Worm (Caenorhabditis elegans) whole organism, L1 larva: ENCODE results near the gene pals-22.

Source experiments
- C04F5.9 ChIP-seq: sonication (generic microtip); optimal IDR thresholded peaks from 2 replicates; lab custom pipeline; 2016; ENCODE audit warnings: missing genetic modification characterization, missing compliant biosample characterization
- C16A3.4 ChIP-seq: fragments of 150-350 bp; optimal IDR thresholded peaks from 2 replicates; lab custom pipeline; 2014; ENCODE audit warnings: missing biosample characterization, missing genetic modification characterization
- C34B4.2 ChIP-seq: sonication (generic microtip); optimal IDR thresholded peaks from 2 replicates; lab custom pipeline; 2017; ENCODE audit warnings: mild to moderate bottlenecking, missing genetic modification characterization, missing compliant biosample characterization
- aly-2 ChIP-seq: fragments of 150-350 bp; optimal IDR thresholded peaks from 2 replicates; lab custom pipeline; 2014; ENCODE audit warnings: missing biosample characterization, missing genetic modification characterization
- ceh-82 ChIP-seq, 3 experiments: fragments of 150-350 bp in 1 of 3; sonication (generic microtip) in 2 of 3; optimal IDR thresholded peaks; 2 replicates each; lab custom pipeline; 2014 to 2017; ENCODE audit warnings: missing biosample characterization in 3 of 3, missing genetic modification characterization in 3 of 3
- ces-1 ChIP-seq: fragments of 150-350 bp; optimal IDR thresholded peaks from 2 replicates; lab custom pipeline; 2014; ENCODE audit warnings: missing biosample characterization, missing genetic modification reagents, missing genetic modification characterization
- dsc-1 ChIP-seq: sonication (generic microtip); optimal IDR thresholded peaks from 2 replicates; lab custom pipeline; 2016; ENCODE audit warnings: mild to moderate bottlenecking, missing genetic modification characterization, missing compliant biosample characterization
- efl-1 ChIP-seq, 4 experiments: fragments of 150-350 bp; optimal IDR thresholded peaks in 3 of 4; peaks in 1 of 4; 1 replicate in 1 of 4; 2 replicates in 3 of 4; lab custom pipeline; 2014; ENCODE audit warnings: missing biosample characterization in 2 of 4, missing genetic modification characterization in 2 of 4, missing genetic modification reagents in 2 of 4
- egl-13 ChIP-seq: sonication (generic microtip); optimal IDR thresholded peaks from 2 replicates; lab custom pipeline; 2016; ENCODE audit warnings: missing genotype, missing genetic modification reagents, missing genetic modification characterization, missing compliant biosample characterization
- egl-27 ChIP-seq, 2 experiments: fragments of 150-350 bp in 1 of 2; sonication (generic microtip); optimal IDR thresholded peaks; 3 replicates each; lab custom pipeline; 2017 to 2018; ENCODE audit warnings: missing biosample characterization in 2 of 2, missing genetic modification characterization in 2 of 2, missing genetic modification reagents in 2 of 2
- elt-2 ChIP-seq: sonication (generic microtip); optimal IDR thresholded peaks from 2 replicates; lab custom pipeline; 2016; ENCODE audit warnings: missing genetic modification characterization, mild to moderate bottlenecking, inconsistent platforms, missing compliant biosample characterization, missing genetic modification reagents
- elt-3 ChIP-seq, 6 experiments: fragments of 150-350 bp in 1 of 6; sonication (generic microtip); optimal IDR thresholded peaks; 2 replicates each; lab custom pipeline; 2017 to 2018; ENCODE audit warnings: missing biosample characterization in 6 of 6, missing genetic modification characterization in 6 of 6, inconsistent platforms in 1 of 6
- ets-5 ChIP-seq: fragments of 200-800 bp; sonication (Bioruptor generic); IDR thresholded peaks from 2 replicates; pipeline ENCODE4 v1.3.6; 2022; ENCODE audit warnings: missing genetic modification characterization, missing compliant biosample characterization
- fos-1 ChIP-seq: fragments of 150-350 bp; optimal IDR thresholded peaks from 2 replicates; lab custom pipeline; 2014; ENCODE audit warnings: missing biosample characterization, missing genetic modification characterization
- hlh-17 ChIP-seq: fragments of 200-800 bp; sonication (Bioruptor generic); optimal IDR thresholded peaks from 2 replicates; lab custom pipeline; 2018; ENCODE audit warnings: missing genetic modification characterization, mild to moderate bottlenecking, missing compliant biosample characterization, moderate library complexity, borderline replicate concordance
- hlh-4 ChIP-seq: sonication (generic microtip); optimal IDR thresholded peaks from 2 replicates; lab custom pipeline; 2016; ENCODE audit warnings: mild to moderate bottlenecking, missing genetic modification characterization, missing compliant biosample characterization
- irx-1 ChIP-seq: sonication (generic microtip); optimal IDR thresholded peaks from 2 replicates; lab custom pipeline; 2016; ENCODE audit warnings: missing genetic modification characterization, missing compliant biosample characterization
- isw-1 ChIP-seq: fragments of 200-800 bp; sonication (Bioruptor generic); IDR thresholded peaks from 2 replicates; pipeline ENCODE4 v1.3.6; 2022; ENCODE audit warnings: missing genetic modification characterization, missing compliant biosample characterization
- jun-1 ChIP-seq: fragments of 150-350 bp; optimal IDR thresholded peaks from 2 replicates; lab custom pipeline; 2014; ENCODE audit warnings: missing biosample characterization, missing genetic modification reagents, missing genetic modification characterization
- lin-15B ChIP-seq: fragments of 150-350 bp; sonication (generic microtip); optimal IDR thresholded peaks from 3 replicates; lab custom pipeline; 2014; ENCODE audit warnings: missing biosample characterization, missing genetic modification characterization
- lin-35 ChIP-seq, 2 experiments: fragments of 150-350 bp; optimal IDR thresholded peaks; 2 replicates each; lab custom pipeline; 2014; ENCODE audit warnings: missing biosample characterization in 2 of 2, missing genetic modification characterization in 2 of 2, missing genetic modification reagents in 2 of 2
- mab-9 ChIP-seq: fragments of 200-800 bp; sonication (Bioruptor generic); IDR thresholded peaks from 2 replicates; pipeline ENCODE4 v1.3.6; 2022; ENCODE audit warnings: missing genetic modification reagents, missing genetic modification characterization, missing compliant biosample characterization
- mep-1 ChIP-seq: fragments of 150-350 bp; optimal IDR thresholded peaks from 2 replicates; lab custom pipeline; 2014; ENCODE audit warnings: missing biosample characterization, missing genetic modification characterization
- nhr-12 ChIP-seq: sonication (generic microtip); optimal IDR thresholded peaks from 2 replicates; lab custom pipeline; 2017; ENCODE audit warnings: missing biosample characterization, missing genetic modification characterization
- nhr-19 ChIP-seq: fragments of 200-800 bp; sonication (Bioruptor generic); conservative IDR thresholded peaks from 2 replicates; pipeline ENCODE4 v1.3.6; 2022; ENCODE audit warnings: missing genetic modification characterization, missing compliant biosample characterization
- nhr-237 ChIP-seq: fragments of 150-350 bp; optimal IDR thresholded peaks from 2 replicates; lab custom pipeline; 2014; ENCODE audit warnings: missing biosample characterization, missing genetic modification characterization
- nhr-28 ChIP-seq: fragments of 150-350 bp; optimal IDR thresholded peaks from 2 replicates; lab custom pipeline; 2014; ENCODE audit warnings: missing biosample characterization, missing genetic modification characterization
- nhr-47 ChIP-seq: sonication (generic microtip); optimal IDR thresholded peaks from 2 replicates; lab custom pipeline; 2016; ENCODE audit warnings: mild to moderate bottlenecking, missing genetic modification characterization, moderate library complexity, missing compliant biosample characterization
- nhr-71 ChIP-seq: sonication (generic microtip); optimal IDR thresholded peaks from 2 replicates; lab custom pipeline; 2016; ENCODE audit warnings: mild to moderate bottlenecking, missing genetic modification characterization, moderate library complexity, missing compliant biosample characterization
- nhr-76 ChIP-seq: sonication (generic microtip); optimal IDR thresholded peaks from 2 replicates; lab custom pipeline; 2017; ENCODE audit warnings: missing biosample characterization, missing genetic modification characterization
- nhr-84 ChIP-seq: sonication (generic microtip); optimal IDR thresholded peaks from 2 replicates; lab custom pipeline; 2017; ENCODE audit warnings: missing biosample characterization, missing genetic modification characterization
- nhr-90 ChIP-seq: sonication (generic microtip); optimal IDR thresholded peaks from 2 replicates; lab custom pipeline; 2016; ENCODE audit warnings: mild to moderate bottlenecking, missing genetic modification characterization, missing compliant biosample characterization; ENCODE audit not compliant: poor library complexity
- pag-3 ChIP-seq: sonication (generic microtip); optimal IDR thresholded peaks from 2 replicates; lab custom pipeline; 2017; ENCODE audit warnings: missing genetic modification characterization, mild to moderate bottlenecking, missing compliant biosample characterization, antibody characterized with exemption, borderline replicate concordance; ENCODE audit not compliant: insufficient read depth
- pqm-1 ChIP-seq: sonication (generic microtip); optimal IDR thresholded peaks from 3 replicates; lab custom pipeline; 2017; ENCODE audit warnings: missing biosample characterization, missing genetic modification characterization
- snpc-4 ChIP-seq: fragments of 150-350 bp; optimal IDR thresholded peaks from 2 replicates; lab custom pipeline; 2014; ENCODE audit warnings: missing biosample characterization, missing genetic modification characterization
- sptf-1 ChIP-seq: fragments of 150-350 bp; optimal IDR thresholded peaks from 2 replicates; lab custom pipeline; 2014; ENCODE audit warnings: missing biosample characterization, missing genetic modification characterization
- tbx-2 ChIP-seq: sonication (generic microtip); optimal IDR thresholded peaks from 2 replicates; lab custom pipeline; 2016; ENCODE audit warnings: missing genetic modification characterization, missing compliant biosample characterization
- unc-130 ChIP-seq: fragments of 150-350 bp; optimal IDR thresholded peaks from 2 replicates; lab custom pipeline; 2017; ENCODE audit warnings: missing biosample characterization, missing genetic modification characterization, inconsistent platforms
- unc-62 ChIP-seq: fragments of 150-350 bp; optimal IDR thresholded peaks from 2 replicates; lab custom pipeline; 2014; ENCODE audit warnings: missing biosample characterization, missing genetic modification reagents, missing genetic modification characterization
- zag-1 ChIP-seq: fragments of 150-350 bp; optimal IDR thresholded peaks from 2 replicates; lab custom pipeline; 2014; ENCODE audit warnings: missing biosample characterization, missing genetic modification characterization
- ztf-11 ChIP-seq, 2 experiments: sonication (generic microtip); optimal IDR thresholded peaks; 2 replicates each; lab custom pipeline; 2016 to 2017; ENCODE audit warnings: missing genetic modification characterization in 2 of 2, missing biosample characterization in 1 of 2, missing compliant biosample characterization in 1 of 2
- ztf-4 ChIP-seq: fragments of 150-350 bp; optimal IDR thresholded peaks from 2 replicates; lab custom pipeline; 2014; ENCODE audit warnings: missing biosample characterization, missing genetic modification characterization

The pals-22 gene

ce11 chrIII:114603-115002, 17.6 kb upstream of the pals-22 start, which contains the start of gene C29F9.6:
Gene C29F9.6, plus strand, starts transcription at chrIII:114903.
- TF ChIP-seq ztf-11 (tag; optimal IDR thresholded peaks at IDR 0.05; lab: Kevin White, UChicago) (no peak), nhr-47 (tag; lab: Kevin White, UChicago) (no peak), efl-1 (optimal IDR thresholded peaks at IDR 0.05; lab: Kevin White, UChicago) (no peak), efl-1 (GFP tag; optimal IDR thresholded peaks at IDR 0.05 in 1 of 2; lab: Kevin White, UChicago) (peak in 1 of 2 experiments; percentile 66), hlh-4 (tag; lab: Kevin White, UChicago) (no peak)
- TF ChIP-seq, all 84 proteins: peak for 1

ce11 chrIII:117210-117609, 15.0 kb upstream of the pals-22 start, which contains the start of gene C29F9.5:
Gene C29F9.5, plus strand, starts transcription at chrIII:117510.
- no peak for TF ChIP-seq aly-2 (tag; lab: Kevin White, UChicago)
- TF ChIP-seq nhr-47 (tag; lab: Kevin White, UChicago): no peak
- TF ChIP-seq fos-1 (tag; lab: Kevin White, UChicago): no peak
- no peak for TF ChIP-seq C04F5.9 (tag; lab: Kevin White, UChicago)
- TF ChIP-seq irx-1 (tag; lab: Kevin White, UChicago): no peak
- TF ChIP-seq snpc-4 (tag; lab: Kevin White, UChicago): no peak
- TF ChIP-seq egl-27 (tag; optimal IDR thresholded peaks at IDR 0.05; lab: Kevin White, UChicago): no peak
- no peak for TF ChIP-seq nhr-90 (tag; lab: Kevin White, UChicago)
- no peak for TF ChIP-seq unc-130 (tag; lab: Kevin White, UChicago)
- no peak for TF ChIP-seq pag-3 (tag; lab: Kevin White, UChicago)
- no peak for TF ChIP-seq mab-9 (GFP tag; lab: Robert Waterston, UW)
- TF ChIP-seq nhr-76 (tag; lab: Kevin White, UChicago): no peak
- TF ChIP-seq hlh-17 (GFP tag; lab: Kevin White, UChicago): no peak
- no peak for TF ChIP-seq nhr-28
- TF ChIP-seq elt-3 (tag; optimal IDR thresholded peaks at IDR 0.05; lab: Kevin White, UChicago): no peak
- TF ChIP-seq ces-1 (GFP tag; lab: Kevin White, UChicago): no peak
- no peak for TF ChIP-seq nhr-237 (tag; lab: Kevin White, UChicago)
- TF ChIP-seq nhr-84 (tag; lab: Kevin White, UChicago): no peak
- no peak for TF ChIP-seq egl-13 (tag; lab: Kevin White, UChicago)

ce11 chrIII:117857-118256, 14.4 kb upstream of the pals-22 start:
- no peak for TF ChIP-seq nhr-71 (tag; lab: Kevin White, UChicago)
- no peak for TF ChIP-seq egl-27 (tag; optimal IDR thresholded peaks at IDR 0.05; lab: Kevin White, UChicago)
- TF ChIP-seq tbx-2 (tag; lab: Kevin White, UChicago): no peak
- no peak for TF ChIP-seq elt-2 (tag; lab: Kevin White, UChicago)
- no peak for TF ChIP-seq C34B4.2 (tag; lab: Kevin White, UChicago)
- TF ChIP-seq mab-9 (GFP tag; lab: Robert Waterston, UW): no peak
- no peak for TF ChIP-seq lin-15B (tag; lab: Kevin White, UChicago)
- TF ChIP-seq sptf-1 (tag; lab: Kevin White, UChicago): no peak
- TF ChIP-seq zag-1 (tag; lab: Kevin White, UChicago): no peak
- TF ChIP-seq isw-1 (GFP tag; lab: Robert Waterston, UW): no peak
- no peak for TF ChIP-seq C16A3.4 (tag; lab: Kevin White, UChicago)
- TF ChIP-seq egl-13 (tag; lab: Kevin White, UChicago): no peak
- no peak for TF ChIP-seq irx-1 (tag; lab: Kevin White, UChicago)
- no peak for TF ChIP-seq unc-130 (tag; lab: Kevin White, UChicago)
- TF ChIP-seq ets-5 (GFP tag; lab: Robert Waterston, UW): no peak
- TF ChIP-seq mep-1 (tag; lab: Kevin White, UChicago): no peak
- TF ChIP-seq, all 84 proteins: peak for 0

ce11 chrIII:120199-120598, 12.0 kb upstream of the pals-22 start, which contains the start of gene pals-24:
Gene pals-24, plus strand, starts transcription at chrIII:120435.
- no peak for TF ChIP-seq elt-3 (tag; optimal IDR thresholded peaks at IDR 0.05; lab: Kevin White, UChicago)
- TF ChIP-seq ceh-82 (tag; optimal IDR thresholded peaks at IDR 0.05; lab: Kevin White, UChicago): no peak
- TF ChIP-seq ztf-4 (tag; lab: Kevin White, UChicago): no peak
- no peak for TF ChIP-seq efl-1 (optimal IDR thresholded peaks at IDR 0.05; lab: Kevin White, UChicago)
- peak in 1 of 2 experiments; percentile 79 for TF ChIP-seq efl-1 (GFP tag; optimal IDR thresholded peaks at IDR 0.05 in 1 of 2; lab: Kevin White, UChicago)
- TF ChIP-seq jun-1 (tag; lab: Kevin White, UChicago): no peak
- TF ChIP-seq nhr-19: no peak
- no peak for TF ChIP-seq pqm-1
- TF ChIP-seq lin-35 (GFP tag; optimal IDR thresholded peaks at IDR 0.05; lab: Kevin White, UChicago): peak in 1 of 2 experiments; percentile 14
- no peak for TF ChIP-seq sptf-1 (tag; lab: Kevin White, UChicago)
- no peak for TF ChIP-seq mep-1 (tag; lab: Kevin White, UChicago)
- TF ChIP-seq elt-2 (tag; lab: Kevin White, UChicago): peak; percentile 56
- no peak for TF ChIP-seq ces-1 (GFP tag; lab: Kevin White, UChicago)
- TF ChIP-seq nhr-12 (tag; lab: Kevin White, UChicago): no peak
- TF ChIP-seq dsc-1 (tag; lab: Kevin White, UChicago): no peak
- TF ChIP-seq unc-62 (GFP tag; lab: Kevin White, UChicago): no peak
